Fruit fly (Drosophila melanogaster) whole organism, pupa: ENCODE data around the gene Ephrin.

Experiments
- CG17806 ChIP-seq: fragments of 200-800 bp; sonication (Bioruptor generic); optimal IDR thresholded peaks from 2 replicates; lab custom pipeline; 2018; ENCODE audit warnings: missing biosample characterization, mild to moderate bottlenecking, missing genetic modification characterization, moderate library complexity
- CG8301 ChIP-seq: fragments of 200-800 bp; sonication (Bioruptor generic); optimal IDR thresholded peaks from 2 replicates; lab custom pipeline; 2018; ENCODE audit warnings: missing biosample characterization, mild to moderate bottlenecking, missing genetic modification characterization

DNA sequence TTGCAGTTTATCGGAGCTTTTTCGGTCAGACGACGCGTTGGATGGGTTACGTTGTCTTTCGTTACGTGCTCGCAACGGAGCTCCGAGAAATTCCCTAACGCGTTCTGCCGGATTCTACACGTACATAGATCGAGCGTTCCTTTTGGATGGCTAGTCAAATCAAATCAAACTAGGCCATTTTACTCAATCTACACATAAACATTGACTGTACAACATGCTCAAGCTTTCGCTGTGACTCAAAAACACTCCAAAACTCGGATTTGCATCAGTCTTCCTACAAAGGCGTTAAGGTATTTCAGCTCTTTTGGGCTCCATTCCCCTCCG lies 13.7 kb upstream of the Ephrin start, which contains the start of gene Pur-alpha:
- TF ChIP-seq CG17806 (tag; lab: Kevin White, UChicago), result no peak
- no peak for TF ChIP-seq CG8301 (tag; lab: Kevin White, UChicago)
